Fruit fly (Drosophila melanogaster): ENCODE measurements around the gene CG8010.

CG8010 gene

dm6 chrX:19262553-19262952 lies 6.1 kb downstream of the CG8010 start (continued):
- no peak for TF ChIP-seq sc (optimal IDR thresholded peaks at IDR 0.05)
- TF ChIP-seq sc (GFP tag; optimal IDR thresholded peaks at IDR 0.05): no peak

- TF ChIP-seq ems (GFP tag; optimal IDR thresholded peaks at IDR 0.05): no peak
- TF ChIP-seq Med (GFP tag): peak; percentile 65
- TF ChIP-seq CG33213 (GFP tag; optimal IDR thresholded peaks at IDR 0.05): no peak
- TF ChIP-seq CG7372 (GFP tag; IDR thresholded peaks at IDR 0.05): no peak
- no peak for TF ChIP-seq BtbVII (GFP tag; optimal IDR thresholded peaks at IDR 0.05)
- TF ChIP-seq cas (GFP tag; IDR thresholded peaks at IDR 0.05): no peak
- no peak for TF ChIP-seq crc (GFP tag; optimal IDR thresholded peaks at IDR 0.05)
- no peak for TF ChIP-seq pan (optimal IDR thresholded peaks at IDR 0.05)
- peak in 1 of 2 experiments; percentile 37 for TF ChIP-seq pan (GFP tag; optimal IDR thresholded peaks at IDR 0.05 in 1 of 2, IDR thresholded peaks at IDR 0.05 in 1 of 2)
- peak; percentile 53; the same call in 1 of the 2 replicates for TF ChIP-seq E2f2 (GFP tag; IDR thresholded peaks at IDR 0.05)
- no peak for TF ChIP-seq CG4730 (GFP tag; IDR thresholded peaks at IDR 0.05)
- TF ChIP-seq CG17385 (GFP tag; optimal IDR thresholded peaks at IDR 0.05): peak; percentile 92
- no peak for TF ChIP-seq ro (GFP tag; IDR thresholded peaks at IDR 0.05)
- TF ChIP-seq cwo (GFP tag; optimal IDR thresholded peaks at IDR 0.05): no peak
- TF ChIP-seq Mad (GFP tag; optimal IDR thresholded peaks at IDR 0.05): no peak
- no peak for TF ChIP-seq Dfd (GFP tag; optimal IDR thresholded peaks at IDR 0.05)
- no peak for TF ChIP-seq Hr78 (GFP tag; optimal IDR thresholded peaks at IDR 0.05)
- peak; percentile 36 for TF ChIP-seq BEAF-32 (GFP tag; optimal IDR thresholded peaks at IDR 0.05)
- TF ChIP-seq nom (GFP tag; optimal IDR thresholded peaks at IDR 0.05): peak; percentile 44
- TF ChIP-seq CG11085 (GFP tag; IDR thresholded peaks at IDR 0.05): no peak
- no peak for TF ChIP-seq CG4424 (GFP tag; optimal IDR thresholded peaks at IDR 0.05)
- no peak for TF ChIP-seq NFAT (GFP tag; IDR thresholded peaks at IDR 0.05)
- no peak for TF ChIP-seq btn (GFP tag; optimal IDR thresholded peaks at IDR 0.05)
- TF ChIP-seq Stat92E (GFP tag; optimal IDR thresholded peaks at IDR 0.05): no peak
- TF ChIP-seq B-H1 (GFP tag; IDR thresholded peaks at IDR 0.05): no peak
- peak; percentile 38 for TF ChIP-seq CG15514 (GFP tag; optimal IDR thresholded peaks at IDR 0.05)
- TF ChIP-seq Gug (GFP tag; IDR thresholded peaks at IDR 0.05): no peak
- TF ChIP-seq phol (tag; optimal IDR thresholded peaks at IDR 0.05): no peak
- peak; percentile 58 for TF ChIP-seq Fer1 (GFP tag; optimal IDR thresholded peaks at IDR 0.05)
- no peak for TF ChIP-seq Kr (GFP tag; optimal IDR thresholded peaks at IDR 0.05)
- no peak for TF ChIP-seq CG9817 (tag; optimal IDR thresholded peaks at IDR 0.05)
- no peak for TF ChIP-seq CG2889 (GFP tag; IDR thresholded peaks at IDR 0.05)
- no peak for TF ChIP-seq Abd-B (GFP tag; optimal IDR thresholded peaks at IDR 0.05)
- no peak for TF ChIP-seq Sox100B (GFP tag; optimal IDR thresholded peaks at IDR 0.05)
- TF ChIP-seq Rfx (GFP tag; IDR thresholded peaks at IDR 0.05): no peak
- TF ChIP-seq Bgb (GFP tag; IDR thresholded peaks at IDR 0.05; ENCODE audit: partially characterized antibody): peak; percentile 50; the same call in 1 of the 2 replicates
- TF ChIP-seq CG13894 (tag; optimal IDR thresholded peaks at IDR 0.05): no peak
- no peak for TF ChIP-seq jumu (GFP tag; optimal IDR thresholded peaks at IDR 0.05)
- no peak for TF ChIP-seq lov (optimal IDR thresholded peaks at IDR 0.05)
- no peak for TF ChIP-seq lov (GFP tag; IDR thresholded peaks at IDR 0.05)
- TF ChIP-seq CG33557 (GFP tag; optimal IDR thresholded peaks at IDR 0.05): no peak
- TF ChIP-seq CG6272 (GFP tag; IDR thresholded peaks at IDR 0.05): no peak
- TF ChIP-seq CG8944 (GFP tag; optimal IDR thresholded peaks at IDR 0.05): no peak
- no peak for TF ChIP-seq gsb-n (tag; optimal IDR thresholded peaks at IDR 0.05)
- peak; percentile 89 for TF ChIP-seq MESR4 (GFP tag; optimal IDR thresholded peaks at IDR 0.05)
- no peak for TF ChIP-seq CG11398 (GFP tag; optimal IDR thresholded peaks at IDR 0.05)
- no peak for TF ChIP-seq CG18262 (tag; optimal IDR thresholded peaks at IDR 0.05)
Observed at dm6 chrX:19261528-19262102, 7.1 kb downstream of the CG8010 start, which contains the start of gene Vav. TSS of gene Vav (plus strand) at chrX:19261820.
